Fruit fly (Drosophila melanogaster) Kc167 (cell line): ENCODE results near the gene CG10845.

Experiments
- Myc ChIP-seq: fragments of >200 bp; optimal IDR thresholded peaks from 2 replicates; lab custom pipeline; 2017; ENCODE audit warnings: missing external identifiers
- Sin3A ChIP-seq: fragments of >200 bp; optimal IDR thresholded peaks from 2 replicates; lab custom pipeline; 2018; ENCODE audit warnings: missing external identifiers
- h ChIP-seq: fragments of >200 bp; optimal IDR thresholded peaks from 3 replicates; lab custom pipeline; 2018; ENCODE audit warnings: missing external identifiers
- insv ChIP-seq: fragments of >200 bp; optimal IDR thresholded peaks from 3 replicates; lab custom pipeline; 2018; ENCODE audit warnings: missing external identifiers
- psq ChIP-seq: fragments of >200 bp; optimal IDR thresholded peaks from 2 replicates; lab custom pipeline; 2017; ENCODE audit warnings: missing external identifiers
- ttk ChIP-seq: sonication (Bioruptor generic); optimal IDR thresholded peaks from 2 replicates; lab custom pipeline; 2017; ENCODE audit warnings: missing external identifiers

- TF ChIP-seq h (lab: Kevin White, UChicago) (no peak), Sin3A (lab: Kevin White, UChicago) (no peak), insv (lab: Kevin White, UChicago) (no peak), ttk (no peak), psq (lab: Kevin White, UChicago) (no peak), Myc (no peak)
Observed at dm6 chr3R:24908034-24908433, 7.1 kb downstream of the CG10845 start.
